Fruit fly (Drosophila melanogaster) whole organism, embryonic: Measurements from ENCODE around the gene Rtc1.

Experiments used
- Aef1 ChIP-seq: fragments of 200-800 bp; sonication (Bioruptor generic); IDR thresholded peaks from 3 replicates; pipeline ENCODE4 v1.3.6; 2022; ENCODE audit warnings: missing biosample characterization, missing genetic modification characterization
- Bgb ChIP-seq: fragments of 200-800 bp; sonication (Bioruptor generic); IDR thresholded peaks from 2 replicates; pipeline ENCODE4 v1.3.6; 2022; ENCODE audit warnings: missing biosample characterization, missing genetic modification characterization; ENCODE audit not compliant: partially characterized antibody
- CG11504 ChIP-seq: fragments of 200-800 bp; sonication (Bioruptor generic); optimal IDR thresholded peaks from 3 replicates; lab custom pipeline; 2019; ENCODE audit warnings: missing biosample characterization, mild to moderate bottlenecking, missing genetic modification characterization, moderate library complexity
- CG12071 ChIP-seq: fragments of 200-800 bp; sonication (Bioruptor generic); optimal IDR thresholded peaks from 3 replicates; lab custom pipeline; 2018; ENCODE audit warnings: missing biosample characterization, mild to moderate bottlenecking, missing genetic modification characterization
- CG12769 ChIP-seq: fragments of 200-800 bp; sonication (Bioruptor generic); optimal IDR thresholded peaks from 2 replicates; lab custom pipeline; 2019; ENCODE audit warnings: missing biosample characterization, mild to moderate bottlenecking, missing genetic modification characterization, moderate library complexity
- CG13424 ChIP-seq: fragments of 200-800 bp; sonication (Bioruptor generic); optimal IDR thresholded peaks from 2 replicates; lab custom pipeline; 2019; ENCODE audit warnings: missing biosample characterization, mild to moderate bottlenecking, missing genetic modification characterization, moderate library complexity
- CG13624 ChIP-seq: fragments of 200-800 bp; sonication (Bioruptor generic); optimal IDR thresholded peaks from 2 replicates; lab custom pipeline; 2016; ENCODE audit warnings: missing biosample characterization, missing genetic modification characterization
- CG15269 ChIP-seq: fragments of 200-800 bp; sonication (Bioruptor generic); optimal IDR thresholded peaks from 2 replicates; lab custom pipeline; 2018; ENCODE audit warnings: missing biosample characterization, mild to moderate bottlenecking, missing genetic modification characterization, moderate library complexity
- CG16779 ChIP-seq: fragments of 200-800 bp; sonication (Bioruptor generic); IDR thresholded peaks from 2 replicates; pipeline ENCODE4 v1.3.6; 2022; ENCODE audit warnings: missing biosample characterization, missing genetic modification characterization
- CG17186 ChIP-seq: fragments of 200-800 bp; sonication (Bioruptor generic); optimal IDR thresholded peaks from 3 replicates; lab custom pipeline; 2017; ENCODE audit warnings: missing biosample characterization, missing genetic modification reagents, missing genetic modification characterization
- CG2120 ChIP-seq: fragments of 200-800 bp; sonication (Bioruptor generic); optimal IDR thresholded peaks from 3 replicates; lab custom pipeline; 2016; ENCODE audit warnings: missing biosample characterization, missing genetic modification characterization
- CG33557 ChIP-seq: fragments of 200-800 bp; sonication (Bioruptor generic); optimal IDR thresholded peaks from 2 replicates; lab custom pipeline; 2019; ENCODE audit warnings: missing biosample characterization, mild to moderate bottlenecking, missing genetic modification characterization, moderate library complexity
- CG34376 ChIP-seq: fragments of 200-800 bp; sonication (Bioruptor generic); optimal IDR thresholded peaks from 2 replicates; lab custom pipeline; 2018; ENCODE audit warnings: missing biosample characterization, mild to moderate bottlenecking, missing genetic modification characterization
- CG6175 ChIP-seq: fragments of 200-800 bp; sonication (Bioruptor generic); IDR thresholded peaks from 3 replicates; pipeline ENCODE4 v1.3.6; 2022; ENCODE audit warnings: missing biosample characterization, missing genetic modification characterization
- CG6791 ChIP-seq: fragments of 200-800 bp; sonication (Bioruptor generic); IDR thresholded peaks from 3 replicates; pipeline ENCODE4 v1.3.6; 2022; ENCODE audit warnings: missing biosample characterization, missing genetic modification characterization; ENCODE audit not compliant: partially characterized antibody
- CG6813 ChIP-seq: fragments of 200-800 bp; sonication (Bioruptor generic); optimal IDR thresholded peaks from 2 replicates; lab custom pipeline; 2017; ENCODE audit warnings: missing biosample characterization, missing genetic modification characterization, mild to moderate bottlenecking, moderate library complexity, missing genetic modification reagents
- CHES-1-like ChIP-seq: fragments of 200-800 bp; sonication (Bioruptor generic); optimal IDR thresholded peaks from 2 replicates; lab custom pipeline; 2016; ENCODE audit warnings: missing biosample characterization, missing genetic modification characterization
- CTCF ChIP-seq: fragments of 200-800 bp; sonication (Bioruptor generic); optimal IDR thresholded peaks from 2 replicates; lab custom pipeline; 2017; ENCODE audit warnings: missing biosample characterization, mild to moderate bottlenecking, missing genetic modification characterization, moderate library complexity
- Doc3 ChIP-seq: fragments of 200-800 bp; sonication (Bioruptor generic); IDR thresholded peaks from 3 replicates; pipeline ENCODE4 v1.3.6; 2022; ENCODE audit warnings: missing biosample characterization, missing genetic modification characterization; ENCODE audit not compliant: partially characterized antibody
- Eip74EF ChIP-seq, 2 experiments: fragments of 200-800 bp in 1 of 2; fragments of >200 bp in 1 of 2; sonication (Bioruptor generic) in 1 of 2; optimal IDR thresholded peaks; 2 replicates each; lab custom pipeline; 2017 to 2019; ENCODE audit warnings: missing biosample characterization in 2 of 2, missing genetic modification characterization in 2 of 2, mild to moderate bottlenecking in 1 of 2, moderate library complexity in 1 of 2
- Gsc ChIP-seq: fragments of 200-800 bp; sonication (Bioruptor generic); IDR thresholded peaks from 2 replicates; pipeline ENCODE4 v1.3.6; 2022; ENCODE audit warnings: missing biosample characterization, missing genetic modification characterization
- Hmx ChIP-seq: fragments of 200-800 bp; sonication (Bioruptor generic); optimal IDR thresholded peaks from 2 replicates; lab custom pipeline; 2016; ENCODE audit warnings: missing biosample characterization, missing genetic modification characterization
- Mes4 ChIP-seq: fragments of 200-800 bp; sonication (Bioruptor generic); optimal IDR thresholded peaks from 2 replicates; lab custom pipeline; 2016; ENCODE audit warnings: missing biosample characterization, missing genetic modification characterization
- Myb ChIP-seq: fragments of 200-800 bp; sonication (Bioruptor generic); optimal IDR thresholded peaks from 2 replicates; lab custom pipeline; 2016; ENCODE audit warnings: missing biosample characterization, missing genetic modification characterization
- Stat92E ChIP-seq, 3 experiments: fragments of >200 bp in 2 of 3; fragments of 200-800 bp in 1 of 3; sonication (Bioruptor generic) in 1 of 3; optimal IDR thresholded peaks; 2 replicates each; lab custom pipeline; 2017 to 2019; ENCODE audit warnings: missing biosample characterization in 3 of 3, missing genetic modification characterization in 3 of 3, mild to moderate bottlenecking in 1 of 3, moderate library complexity in 1 of 3
- bab2 ChIP-seq: fragments of 200-800 bp; sonication (Bioruptor generic); optimal IDR thresholded peaks from 2 replicates; lab custom pipeline; 2016; ENCODE audit warnings: missing biosample characterization, missing genetic modification characterization
- cad ChIP-seq: fragments of >200 bp; optimal IDR thresholded peaks from 2 replicates; lab custom pipeline; 2017; ENCODE audit warnings: missing biosample characterization, missing genetic modification characterization
- crol ChIP-seq: fragments of 200-800 bp; sonication (Bioruptor generic); IDR thresholded peaks from 2 replicates; pipeline ENCODE4 v1.3.6; 2022; ENCODE audit warnings: missing biosample characterization, missing genetic modification characterization
- crp ChIP-seq, 2 experiments: fragments of 200-800 bp; sonication (Bioruptor generic); optimal IDR thresholded peaks; 2 replicates in 1 of 2; 3 replicates in 1 of 2; lab custom pipeline; 2017; ENCODE audit warnings: missing biosample characterization in 2 of 2, missing genetic modification characterization in 2 of 2, mild to moderate bottlenecking in 1 of 2, moderate library complexity in 1 of 2
- dati ChIP-seq: fragments of 200-800 bp; sonication (Bioruptor generic); IDR thresholded peaks from 2 replicates; pipeline ENCODE4 v1.3.6; 2022; ENCODE audit warnings: missing biosample characterization, missing genetic modification characterization
- dmrt11E ChIP-seq: fragments of 200-800 bp; sonication (Bioruptor generic); optimal IDR thresholded peaks from 3 replicates; lab custom pipeline; 2018; ENCODE audit warnings: missing biosample characterization, mild to moderate bottlenecking, missing genetic modification characterization, moderate library complexity
- dysf ChIP-seq: fragments of 200-800 bp; sonication (Bioruptor generic); IDR thresholded peaks from 3 replicates; pipeline ENCODE4 v1.3.6; 2022; ENCODE audit warnings: missing biosample characterization, missing genetic modification characterization
- grau ChIP-seq: fragments of 200-800 bp; optimal IDR thresholded peaks from 3 replicates; lab custom pipeline; 2019; ENCODE audit warnings: missing biosample characterization, mild to moderate bottlenecking, missing genetic modification characterization, moderate library complexity
- h ChIP-seq: fragments of >200 bp; optimal IDR thresholded peaks from 2 replicates; lab custom pipeline; 2017
- jing ChIP-seq: fragments of 200-800 bp; sonication (Bioruptor generic); optimal IDR thresholded peaks from 2 replicates; lab custom pipeline; 2018; ENCODE audit warnings: missing biosample characterization, mild to moderate bottlenecking, missing genetic modification characterization
- jumu ChIP-seq: fragments of 200-800 bp; sonication (Bioruptor generic); optimal IDR thresholded peaks from 3 replicates; lab custom pipeline; 2016; ENCODE audit warnings: missing biosample characterization, missing genetic modification characterization
- kah ChIP-seq: fragments of 200-800 bp; sonication (Bioruptor generic); optimal IDR thresholded peaks from 2 replicates; lab custom pipeline; 2018; ENCODE audit warnings: missing biosample characterization, mild to moderate bottlenecking, missing genetic modification characterization
- lola ChIP-seq, 3 experiments: fragments of >200 bp in 2 of 3; fragments of 200-800 bp in 1 of 3; sonication (Bioruptor generic) in 1 of 3; optimal IDR thresholded peaks; 2 replicates each; lab custom pipeline; 2017 to 2019; ENCODE audit warnings: missing biosample characterization in 3 of 3, missing genetic modification characterization in 3 of 3, mild to moderate bottlenecking in 1 of 3, moderate library complexity in 1 of 3
- org-1 ChIP-seq: fragments of 200-800 bp; sonication (Bioruptor generic); optimal IDR thresholded peaks from 2 replicates; lab custom pipeline; 2017; ENCODE audit warnings: missing biosample characterization, missing genetic modification characterization
- pb ChIP-seq: fragments of 200-800 bp; sonication (Bioruptor generic); optimal IDR thresholded peaks from 3 replicates; lab custom pipeline; 2016; ENCODE audit warnings: missing biosample characterization, missing genetic modification characterization
- prd ChIP-seq, 3 experiments: fragments of >200 bp in 2 of 3; fragments of 200-800 bp in 1 of 3; sonication (Bioruptor generic) in 1 of 3; optimal IDR thresholded peaks in 2 of 3; IDR thresholded peaks in 1 of 3; 2 replicates in 2 of 3; 3 replicates in 1 of 3; pipeline versions ENCODE4 v1.3.6 to Lab custom; 2017 to 2022; ENCODE audit warnings: missing biosample characterization in 1 of 3, missing genetic modification characterization in 1 of 3
- pum ChIP-seq: fragments of 200-800 bp; sonication (Bioruptor generic); optimal IDR thresholded peaks from 2 replicates; lab custom pipeline; 2016; ENCODE audit warnings: missing biosample characterization, missing genetic modification characterization
- seq ChIP-seq: fragments of 200-800 bp; sonication (Bioruptor generic); IDR thresholded peaks from 2 replicates; pipeline ENCODE4 v1.3.6; 2022; ENCODE audit warnings: missing biosample characterization, missing genetic modification characterization
- sisA ChIP-seq: fragments of 200-800 bp; sonication (Bioruptor generic); IDR thresholded peaks from 2 replicates; pipeline ENCODE4 v1.3.6; 2022; ENCODE audit warnings: missing biosample characterization, missing genetic modification characterization
- slbo ChIP-seq: fragments of 200-800 bp; sonication (Bioruptor generic); IDR thresholded peaks from 2 replicates; pipeline ENCODE4 v1.3.6; 2022; ENCODE audit warnings: missing biosample characterization, missing genetic modification characterization
- sug ChIP-seq: fragments of 200-800 bp; optimal IDR thresholded peaks from 2 replicates; lab custom pipeline; 2019; ENCODE audit warnings: missing biosample characterization, mild to moderate bottlenecking, missing genetic modification characterization, moderate library complexity
- tio ChIP-seq: fragments of 200-800 bp; sonication (Bioruptor generic); optimal IDR thresholded peaks from 2 replicates; lab custom pipeline; 2017; ENCODE audit warnings: missing biosample characterization, missing genetic modification characterization, inconsistent platforms
- wek ChIP-seq: fragments of 200-800 bp; sonication (Bioruptor generic); optimal IDR thresholded peaks from 3 replicates; lab custom pipeline; 2018; ENCODE audit warnings: missing biosample characterization, mild to moderate bottlenecking, missing genetic modification characterization, moderate library complexity

Gene Rtc1

dm6 chrX:13748906-13749872 is 7.8 kb upstream of the Rtc1 start (continued):
- TF ChIP-seq sug (tag; lab: Kevin White, UChicago) (no peak), dmrt11E (peak; percentile 43), dati (GFP tag; lab: Robert Waterston, UW) (no peak), CG6813 (GFP tag; lab: Kevin White, UChicago) (peak; percentile 63), org-1 (GFP tag; lab: Kevin White, UChicago) (peak; percentile 68), CG33557 (GFP tag; lab: Kevin White, UChicago) (no peak), pum (GFP tag; lab: Kevin White, UChicago) (no peak), Bgb (GFP tag; lab: Robert Waterston, UW) (no peak), Myb (GFP tag; lab: Kevin White, UChicago) (peak; percentile 7), crol (GFP tag; lab: Robert Waterston, UW) (no peak), CG12769 (peak; percentile 73), jing (GFP tag; lab: Kevin White, UChicago) (no peak), Mes4 (GFP tag; lab: Kevin White, UChicago) (no peak), pb (GFP tag; lab: Kevin White, UChicago) (no peak), dysf (GFP tag; lab: Robert Waterston, UW) (peak; percentile 86; the same call in 2 of the 3 replicates), CG6791 (GFP tag; lab: Robert Waterston, UW) (no peak), cad (GFP tag; lab: Kevin White, UChicago) (no peak), lola (GFP tag; optimal IDR thresholded peaks at IDR 0.05; lab: Kevin White, UChicago) (peak in 1 of 3 experiments; percentile 25), CHES-1-like (peak; percentile 45), Stat92E (GFP tag; optimal IDR thresholded peaks at IDR 0.05; lab: Kevin White, UChicago) (no peak), Hmx (no peak), Gsc (no peak), crp (GFP tag; optimal IDR thresholded peaks at IDR 0.05; lab: Kevin White, UChicago) (no peak), bab2 (GFP tag; lab: Kevin White, UChicago) (peak; percentile 30), kah (GFP tag; lab: Kevin White, UChicago) (no peak), CG6175 (GFP tag; lab: Robert Waterston, UW) (no peak), CG17186 (GFP tag; lab: Kevin White, UChicago) (no peak), CG16779 (0 out of 2 replicates have a peak, but pooled peaks have one; percentile 22), seq (peak; percentile 72), wek (GFP tag; lab: Kevin White, UChicago) (no peak), CG34376 (GFP tag; lab: Kevin White, UChicago) (no peak), Eip74EF (GFP tag; optimal IDR thresholded peaks at IDR 0.05; lab: Kevin White, UChicago) (peak in 1 of 2 experiments; percentile 65), sisA (GFP tag; lab: Robert Waterston, UW) (0 out of 2 replicates have a peak, but pooled peaks have one; percentile 28), CTCF (GFP tag; lab: Kevin White, UChicago) (no peak), Doc3 (GFP tag; lab: Robert Waterston, UW) (no peak), prd (optimal IDR thresholded peaks at IDR 0.05; lab: Kevin White, UChicago) (no peak), prd (GFP tag; IDR thresholded peaks at IDR 0.05; lab: Robert Waterston, UW) (peak; percentile 70), CG11504 (tag; lab: Kevin White, UChicago) (peak; percentile 84), slbo (GFP tag; lab: Robert Waterston, UW) (peak; percentile 85), h (lab: Kevin White, UChicago) (no peak), CG12071 (GFP tag; lab: Kevin White, UChicago) (no peak), grau (tag; lab: Kevin White, UChicago) (peak; percentile 86), CG13624 (GFP tag; lab: Kevin White, UChicago) (peak; percentile 97), CG15269 (peak; percentile 84), Aef1 (GFP tag; lab: Robert Waterston, UW) (peak; percentile 46; the same call in 2 of the 3 replicates), CG13424 (tag; lab: Kevin White, UChicago) (peak; percentile 73), tio (GFP tag; lab: Kevin White, UChicago) (peak; percentile 59), CG2120 (peak; percentile 80), jumu (GFP tag; lab: Kevin White, UChicago) (no peak)
